Worm (Caenorhabditis elegans) whole organism, early embryonic: ENCODE results near the gene M01E10.3.

Source experiments
- F13C5.2 ChIP-seq: sonication (generic microtip); optimal IDR thresholded peaks from 2 replicates; lab custom pipeline; 2017; ENCODE audit warnings: mild to moderate bottlenecking, missing genetic modification characterization, inconsistent platforms, missing compliant biosample characterization
- pes-1 ChIP-seq: fragments of 200-800 bp; sonication (Bioruptor generic); IDR thresholded peaks from 2 replicates; pipeline ENCODE4 v1.3.6; 2022; ENCODE audit warnings: missing genetic modification reagents, missing genetic modification characterization, missing compliant biosample characterization

DNA sequence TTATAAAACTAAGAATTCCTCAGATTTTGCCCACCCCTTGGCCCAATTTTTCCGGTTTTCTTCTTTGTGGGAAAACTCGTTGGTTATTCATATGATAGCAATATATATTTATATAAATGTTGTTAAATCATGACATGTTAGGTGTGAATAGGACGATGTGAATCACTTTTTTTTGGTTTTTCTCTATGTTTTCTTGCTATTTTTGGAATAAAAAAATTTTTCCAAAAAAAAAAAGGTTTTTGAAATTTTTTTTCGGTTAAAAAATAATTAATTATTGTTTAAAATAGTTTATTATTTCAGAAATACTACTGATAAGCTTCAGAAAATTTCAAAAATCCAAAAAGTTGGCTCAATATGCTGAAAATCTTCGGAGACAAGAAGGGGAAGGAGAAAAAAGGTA is 38.4 kb upstream of the M01E10.3 start, which contains the start of gene Y48G9A.9:
- no peak for TF ChIP-seq F13C5.2 (tag; lab: Kevin White, UChicago)
- no peak for TF ChIP-seq pes-1 (GFP tag; lab: Robert Waterston, UW)
